Worm (Caenorhabditis elegans) whole organism, L1 larva: Measurements from ENCODE around the gene C02B8.12.

Experiments used
- ces-1 ChIP-seq: fragments of 150-350 bp; optimal IDR thresholded peaks from 2 replicates; lab custom pipeline; 2014; ENCODE audit warnings: missing biosample characterization, missing genetic modification reagents, missing genetic modification characterization
- egl-27 ChIP-seq, 2 experiments: fragments of 150-350 bp in 1 of 2; sonication (generic microtip); optimal IDR thresholded peaks; 3 replicates each; lab custom pipeline; 2017 to 2018; ENCODE audit warnings: missing biosample characterization in 2 of 2, missing genetic modification characterization in 2 of 2, missing genetic modification reagents in 2 of 2
- elt-2 ChIP-seq: sonication (generic microtip); optimal IDR thresholded peaks from 2 replicates; lab custom pipeline; 2016; ENCODE audit warnings: missing genetic modification characterization, mild to moderate bottlenecking, inconsistent platforms, missing compliant biosample characterization, missing genetic modification reagents
- tlp-1 ChIP-seq: fragments of 150-350 bp; optimal IDR thresholded peaks from 2 replicates; lab custom pipeline; 2014; ENCODE audit warnings: missing biosample characterization, missing genetic modification characterization

DNA sequence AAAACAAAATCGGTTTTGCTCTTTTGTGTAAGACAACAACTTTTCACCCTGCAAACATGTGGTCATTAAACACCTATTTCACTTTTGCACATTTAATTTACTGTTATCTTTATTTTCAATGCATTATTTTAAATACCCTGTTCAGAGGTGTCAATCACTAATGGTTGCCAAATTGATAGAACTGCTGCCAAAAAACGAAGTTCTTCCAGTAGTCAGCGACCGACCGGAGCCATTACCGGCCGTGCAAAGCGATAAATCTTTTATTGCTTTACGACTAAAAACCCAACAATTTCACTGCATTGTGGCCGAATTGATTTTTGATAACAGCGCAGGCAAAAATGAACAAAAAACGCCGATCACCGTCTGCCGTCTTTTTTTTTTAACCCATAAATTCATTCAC lies 48.6 kb downstream of the C02B8.12 start:
- TF ChIP-seq egl-27 (tag; optimal IDR thresholded peaks at IDR 0.05; lab: Kevin White, UChicago) (no peak), tlp-1 (no peak), elt-2 (tag; lab: Kevin White, UChicago) (peak; percentile 6), ces-1 (no peak)
